Fruit fly (Drosophila melanogaster): ENCODE measurements around the gene Dip-C.

Dip-C gene

DNA sequence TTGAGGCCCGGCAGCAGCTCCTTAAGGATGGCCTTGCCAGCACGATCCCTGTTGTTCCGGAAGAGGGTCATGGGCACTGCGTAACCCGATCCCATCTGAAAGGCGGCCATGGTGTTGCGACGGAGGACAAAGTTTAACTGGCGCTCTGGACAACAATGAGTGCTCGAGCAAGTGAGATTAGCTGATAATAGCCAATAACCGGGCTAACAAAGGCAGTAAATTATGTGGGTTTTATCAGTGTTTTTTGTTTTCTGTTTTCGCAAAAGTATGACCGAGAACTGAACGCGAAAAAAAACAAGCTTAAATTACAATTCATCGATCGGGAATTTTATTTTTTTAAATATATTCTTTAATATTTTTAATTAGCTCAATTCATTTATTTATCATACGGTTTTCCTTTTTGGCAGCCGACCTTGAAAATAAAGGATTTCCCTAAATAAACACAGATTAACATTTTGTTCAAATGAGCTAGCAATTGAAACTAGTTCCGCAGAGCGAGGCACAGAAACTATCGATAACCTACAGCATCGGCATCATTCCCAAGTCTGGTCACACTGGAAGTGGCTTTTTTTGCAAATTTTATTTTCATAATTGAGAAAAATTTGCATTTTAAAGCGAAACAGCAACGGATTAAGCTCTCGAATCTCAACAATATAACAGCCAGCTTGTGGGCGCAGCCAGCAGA, at the start of gene Dip-C, which contains the start of gene pps (continued):
- TF ChIP-seq CG10959 (GFP tag; IDR thresholded peaks at IDR 0.05) (no peak), CG10565 (GFP tag; optimal IDR thresholded peaks at IDR 0.05) (no peak), HHEX (GFP tag; optimal IDR thresholded peaks at IDR 0.05) (no peak), CG6654 (GFP tag; optimal IDR thresholded peaks at IDR 0.05) (no peak), CG3726 (GFP tag; IDR thresholded peaks at IDR 0.05) (no peak), Mrtf (GFP tag; IDR thresholded peaks at IDR 0.05) (no peak), ase (GFP tag; IDR thresholded peaks at IDR 0.05) (no peak), CG17568 (GFP tag; optimal IDR thresholded peaks at IDR 0.05) (no peak), Gug (GFP tag; IDR thresholded peaks at IDR 0.05) (no peak), ATbp (GFP tag; optimal IDR thresholded peaks at IDR 0.05) (no peak), sqz (GFP tag; optimal IDR thresholded peaks at IDR 0.05) (no peak), Mad (GFP tag; optimal IDR thresholded peaks at IDR 0.05) (no peak), CG15073 (GFP tag; optimal IDR thresholded peaks at IDR 0.05) (no peak), stwl (tag; optimal IDR thresholded peaks at IDR 0.05) (peak; percentile 91), Doc2 (GFP tag; IDR thresholded peaks at IDR 0.05) (no peak), vfl (GFP tag; optimal IDR thresholded peaks at IDR 0.05) (no peak), nom (GFP tag; optimal IDR thresholded peaks at IDR 0.05) (peak; percentile 43), Sox102F (GFP tag; optimal IDR thresholded peaks at IDR 0.05) (no peak), CG31441 (GFP tag; IDR thresholded peaks at IDR 0.05) (no peak), ara (GFP tag; IDR thresholded peaks at IDR 0.05) (no peak), CG4617 (GFP tag; optimal IDR thresholded peaks at IDR 0.05; ENCODE audit: borderline replicate concordance) (peak; percentile 85), CG9797 (GFP tag; optimal IDR thresholded peaks at IDR 0.05) (peak; percentile 70), bsh (GFP tag; optimal IDR thresholded peaks at IDR 0.05) (no peak), CG7372 (GFP tag; IDR thresholded peaks at IDR 0.05) (no peak), exex (tag; optimal IDR thresholded peaks at IDR 0.05) (peak; percentile 59), CG3847 (GFP tag; IDR thresholded peaks at IDR 0.05) (no peak), Max (GFP tag; optimal IDR thresholded peaks at IDR 0.05) (no peak), pnt (GFP tag; optimal IDR thresholded peaks at IDR 0.05) (no peak), ranshi (GFP tag; IDR thresholded peaks at IDR 0.05) (no peak), CG13775 (GFP tag; optimal IDR thresholded peaks at IDR 0.05) (no peak), sima (GFP tag; optimal IDR thresholded peaks at IDR 0.05) (no peak), mirr (GFP tag; optimal IDR thresholded peaks at IDR 0.05) (peak; percentile 23), BtbVII (GFP tag; optimal IDR thresholded peaks at IDR 0.05) (no peak), CG9876 (GFP tag; optimal IDR thresholded peaks at IDR 0.05) (no peak), H2.0 (GFP tag; IDR thresholded peaks at IDR 0.05) (no peak), YL-1 (GFP tag; optimal IDR thresholded peaks at IDR 0.05) (peak; percentile 84), eyg (GFP tag; optimal IDR thresholded peaks at IDR 0.05) (no peak), ftz-f1 (GFP tag; optimal IDR thresholded peaks at IDR 0.05) (peak; percentile 78), CG12659 (GFP tag; optimal IDR thresholded peaks at IDR 0.05) (peak; percentile 63), CG1792 (GFP tag; optimal IDR thresholded peaks at IDR 0.05) (no peak), Awh (GFP tag; IDR thresholded peaks at IDR 0.05) (no peak), Dad (GFP tag; optimal IDR thresholded peaks at IDR 0.05) (no peak), D (optimal IDR thresholded peaks at IDR 0.05) (no peak), D (GFP tag; optimal IDR thresholded peaks at IDR 0.05) (no peak), ssp (GFP tag; IDR thresholded peaks at IDR 0.05) (no peak), CG8944 (GFP tag; optimal IDR thresholded peaks at IDR 0.05) (no peak), tio (GFP tag; optimal IDR thresholded peaks at IDR 0.05) (no peak), Ets65A (GFP tag) (peak; percentile 22), luna (GFP tag; optimal IDR thresholded peaks at IDR 0.05) (no peak), CG2678 (tag; optimal IDR thresholded peaks at IDR 0.05) (no peak), Sin3A (optimal IDR thresholded peaks at IDR 0.05) (peak; percentile 61), CG10274 (GFP tag; optimal IDR thresholded peaks at IDR 0.05) (no peak)
